Worm (Caenorhabditis elegans): ENCODE measurements around the gene str-228.

Gene str-228

DNA sequence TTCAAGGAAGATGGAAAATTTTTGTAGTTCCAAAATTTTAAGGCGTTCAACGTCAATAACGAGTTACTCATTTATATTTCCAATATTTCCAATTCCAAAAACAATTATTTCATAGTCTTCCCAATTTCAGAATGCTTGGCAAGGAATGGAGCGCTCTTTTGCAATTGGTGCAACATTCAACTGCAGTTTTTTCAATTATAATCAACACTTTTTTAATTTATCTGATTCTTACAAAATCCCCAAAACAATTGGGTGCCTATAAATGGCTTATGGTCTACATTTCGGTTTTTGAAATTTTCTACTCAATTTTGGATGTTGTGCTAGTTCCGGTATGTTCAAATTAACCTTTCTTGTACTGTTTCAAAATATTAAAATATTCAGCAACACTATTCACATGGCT is 2.3 kb upstream of the str-228 start, which contains the start of gene str-225:
Gene str-225 (plus strand): TSS at position 132 of the 400 bp plus-strand sequence.
- no peak for TF ChIP-seq unc-62 (GFP tag; optimal IDR thresholded peaks at IDR 0.05)

DNA sequence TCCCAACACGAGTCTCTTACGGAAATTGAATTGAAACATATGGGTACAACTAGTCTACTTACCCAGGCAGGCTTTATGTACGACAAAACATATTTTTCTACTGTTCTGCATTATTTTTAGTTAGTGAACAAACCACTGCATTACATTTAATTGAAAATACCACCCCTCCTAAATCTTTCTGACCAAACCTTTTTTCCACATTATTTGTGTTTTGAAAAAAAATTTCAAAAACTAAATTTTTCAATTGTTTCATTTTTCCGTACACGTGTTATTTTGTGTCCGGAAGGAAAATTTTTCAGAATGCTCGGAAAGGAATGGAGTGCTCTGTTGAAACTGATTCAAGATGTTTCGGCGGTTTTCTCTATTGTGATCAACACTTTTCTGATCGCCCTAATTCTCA is 2.4 kb downstream of the str-228 start, which contains the start of gene str-226:
Gene str-226 (plus strand): TSS at position 301 of the 400 bp plus-strand sequence.
- no peak for TF ChIP-seq unc-62 (GFP tag; optimal IDR thresholded peaks at IDR 0.05)

DNA sequence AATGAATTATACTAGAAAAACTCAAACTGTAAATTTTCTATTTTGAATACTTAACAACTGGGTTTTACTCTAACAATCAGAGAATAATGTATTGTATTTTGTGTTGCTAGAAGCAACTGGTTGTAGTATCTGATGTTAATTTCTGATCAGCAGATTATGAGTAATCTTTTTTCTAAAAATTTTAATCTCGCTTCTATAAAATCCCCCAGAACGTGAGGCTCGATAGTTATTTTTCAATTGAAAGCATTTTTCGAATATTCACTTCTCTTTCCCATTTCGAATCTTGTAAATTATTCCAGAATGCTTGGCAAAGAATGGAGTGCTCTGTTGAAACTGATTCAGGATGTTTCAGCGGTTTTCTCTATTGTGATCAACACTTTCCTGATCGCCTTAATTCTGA is 7.9 kb downstream of the str-228 start, which contains the start of gene str-227:
Gene str-227 (plus strand): TSS at position 301 of the 400 bp plus-strand sequence.
- no peak for TF ChIP-seq unc-62 (GFP tag; optimal IDR thresholded peaks at IDR 0.05)

DNA sequence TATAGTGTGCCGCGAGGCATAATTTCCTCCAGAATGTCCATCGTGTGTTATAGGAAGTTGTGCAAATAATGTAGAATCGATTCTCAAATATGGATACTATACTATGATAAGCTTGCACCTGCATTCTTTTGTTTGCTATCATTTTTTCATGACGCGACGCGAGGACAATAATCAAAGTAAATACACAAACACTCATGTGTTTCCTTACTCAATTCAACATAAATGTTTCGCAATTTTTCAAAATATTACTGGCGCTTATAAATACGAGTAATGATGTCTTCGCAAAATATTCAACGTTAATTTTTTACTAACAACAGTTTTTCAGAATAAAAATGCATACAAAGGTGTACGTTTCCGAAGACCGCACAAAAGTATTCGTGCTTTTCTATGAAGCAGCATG is 13.3 kb downstream of the str-228 start, which contains the start of gene irg-1:
Gene irg-1 (plus strand): TSS at position 326 of the 400 bp plus-strand sequence.
- TF ChIP-seq unc-62 (GFP tag; optimal IDR thresholded peaks at IDR 0.05), result no peak

DNA sequence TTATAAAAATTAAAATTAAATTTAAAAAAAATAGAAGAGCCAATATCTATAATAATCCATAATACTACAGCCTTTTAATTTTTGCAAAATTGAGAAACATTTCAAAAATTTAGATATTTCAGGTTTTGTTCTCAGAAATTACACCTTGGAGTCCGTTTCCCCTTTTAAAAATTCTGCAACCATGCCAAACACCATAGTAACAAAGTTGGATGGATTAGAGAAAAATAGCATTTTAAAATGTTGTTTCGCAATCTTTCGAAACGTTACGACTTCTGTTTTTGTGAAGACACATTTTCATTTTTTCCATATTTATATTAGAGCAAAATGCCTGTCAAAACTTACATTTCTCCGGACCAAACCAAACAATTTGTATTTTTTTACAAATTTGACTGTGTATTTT is 15.0 kb downstream of the str-228 start, which contains the start of gene T24A6.7:
Gene T24A6.7 (plus strand): TSS at position 301 of the 400 bp plus-strand sequence.
- no peak for TF ChIP-seq unc-62 (GFP tag; optimal IDR thresholded peaks at IDR 0.05)

DNA sequence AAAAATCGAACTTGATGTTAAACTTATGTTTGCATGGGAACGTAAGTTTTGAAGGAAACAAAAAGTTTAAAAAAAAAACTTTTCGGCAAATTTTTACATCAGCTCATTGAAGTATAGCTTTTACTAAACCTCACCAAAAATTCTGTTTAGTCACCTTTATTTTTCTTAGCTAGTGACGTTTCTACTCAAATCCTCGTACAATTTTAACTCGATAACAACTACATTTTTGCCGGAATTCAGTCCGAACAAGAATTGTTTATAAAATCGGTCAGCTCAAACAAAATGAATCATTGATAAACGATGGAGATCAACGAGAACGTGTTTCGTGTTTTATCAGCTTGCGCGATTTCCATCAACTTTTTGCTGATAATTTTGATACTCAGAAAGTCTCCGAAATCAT is 16.9 kb downstream of the str-228 start, which contains the start of gene str-260:
Gene str-260 (plus strand): TSS at position 301 of the 400 bp plus-strand sequence.
- TF ChIP-seq unc-62 (GFP tag; optimal IDR thresholded peaks at IDR 0.05), result no peak

DNA sequence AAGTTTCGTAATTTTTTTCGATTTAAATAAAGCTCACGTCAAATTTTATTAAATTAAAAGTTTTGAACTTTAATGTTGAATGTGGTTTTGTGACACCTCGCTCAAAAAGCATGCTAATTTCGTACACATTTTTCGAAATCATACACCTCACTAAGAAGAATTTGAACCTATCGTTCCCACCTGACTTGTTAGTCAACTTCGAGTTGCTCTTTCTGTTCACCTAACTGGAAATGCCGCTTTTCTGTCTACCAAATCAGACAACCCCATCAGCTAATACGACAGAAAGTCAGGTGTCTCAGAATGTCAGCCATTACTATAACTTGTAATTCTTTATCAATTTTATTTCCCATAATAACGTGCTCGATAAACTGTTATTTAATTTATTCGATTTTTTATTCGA is 20.4 kb downstream of the str-228 start, which contains the start of gene srbc-66:
Gene srbc-66 (plus strand): TSS at position 301 of the 400 bp plus-strand sequence.
- TF ChIP-seq unc-62 (GFP tag; optimal IDR thresholded peaks at IDR 0.05), result no peak

DNA sequence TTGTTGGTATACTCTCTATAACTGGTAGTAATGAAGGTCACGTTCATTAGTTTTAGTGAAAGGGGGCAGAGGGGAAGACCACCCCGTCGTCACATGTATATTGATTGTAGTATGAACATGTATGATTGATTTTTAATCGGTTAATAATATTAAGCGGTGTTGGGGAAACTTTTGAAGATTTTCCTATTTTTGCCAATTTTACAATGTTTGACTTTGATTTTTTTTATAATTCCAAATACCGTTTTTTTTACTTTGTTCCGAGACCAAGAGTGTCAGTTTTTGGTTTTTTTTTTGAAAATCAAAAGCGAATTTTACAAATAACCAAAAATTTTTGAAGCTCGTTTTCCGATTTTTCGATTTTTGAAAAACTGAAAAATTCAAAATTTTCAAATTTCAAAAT is 25.3 kb downstream of the str-228 start, which contains the start of gene nhr-221:
Gene nhr-221 (minus strand): TSS at position 101 of the 400 bp plus-strand sequence.
- no peak for TF ChIP-seq unc-62 (GFP tag; optimal IDR thresholded peaks at IDR 0.05)

DNA sequence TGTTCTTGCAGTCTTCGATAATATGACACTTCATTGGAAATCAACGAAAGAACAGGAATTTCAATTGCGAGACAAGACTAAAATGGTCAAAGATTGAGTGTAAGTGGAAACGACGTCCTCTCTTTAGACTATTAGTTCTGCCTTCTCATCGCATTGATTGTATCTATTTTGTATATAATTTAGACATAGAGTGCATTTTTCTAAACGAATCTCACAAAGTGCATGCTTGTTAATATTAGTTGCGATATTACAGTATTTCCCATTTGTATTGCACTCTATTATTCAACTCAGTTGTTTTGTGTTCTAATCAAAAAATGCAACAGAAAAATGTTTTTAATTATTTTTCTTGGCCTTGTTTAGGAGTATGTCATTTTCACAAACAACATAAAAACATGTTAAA is 28.3 kb downstream of the str-228 start, which contains the start of gene nhr-93:
Gene nhr-93 (minus strand): TSS at position 101 of the 400 bp plus-strand sequence.
- TF ChIP-seq unc-62 (GFP tag; optimal IDR thresholded peaks at IDR 0.05), result no peak

DNA sequence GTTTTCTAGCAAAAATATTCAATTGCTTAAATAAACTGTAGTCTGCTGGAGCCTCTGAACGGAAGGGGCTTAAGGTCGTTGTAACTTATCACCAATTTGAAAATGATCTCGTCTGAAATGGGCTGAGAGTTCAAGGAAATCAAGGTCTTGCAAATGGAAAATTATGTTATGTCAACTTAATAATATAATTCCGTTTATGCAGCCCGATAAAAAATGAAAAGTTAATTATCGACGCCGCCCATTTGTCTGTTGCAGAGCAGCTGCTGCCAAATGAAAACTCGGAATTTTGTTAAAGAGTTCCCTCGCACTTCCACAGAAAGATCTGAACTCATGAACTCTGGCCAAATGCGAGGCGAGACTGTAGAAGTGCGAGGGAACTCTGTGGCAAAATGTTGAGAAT is 31.1 kb downstream of the str-228 start, which contains the start of gene srbc-67:
Gene srbc-67 (minus strand): TSS at position 101 of the 400 bp plus-strand sequence.
- TF ChIP-seq unc-62 (GFP tag; optimal IDR thresholded peaks at IDR 0.05), result no peak

DNA sequence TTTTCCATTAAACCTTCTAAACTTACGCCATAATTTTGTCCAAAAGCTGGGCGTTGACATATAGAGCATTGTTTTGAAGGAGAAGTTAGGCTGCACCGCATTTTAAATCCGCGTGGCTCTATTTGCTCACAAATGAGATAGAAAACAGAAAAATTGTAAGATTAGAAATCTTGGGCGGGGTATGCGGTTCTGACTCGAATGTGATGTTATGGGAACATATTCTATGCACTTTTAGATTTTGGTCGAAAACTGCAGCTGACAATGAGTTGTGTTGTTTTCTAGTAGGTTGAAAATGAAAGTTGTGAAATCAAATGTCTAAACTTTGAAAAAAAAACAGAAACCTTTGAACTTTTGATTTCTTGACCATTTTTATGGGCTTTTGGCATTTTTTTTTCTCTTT is 33.4 kb downstream of the str-228 start, which contains the start of gene nhr-222:
Gene nhr-222 (minus strand): TSS at position 101 of the 400 bp plus-strand sequence.
- TF ChIP-seq unc-62 (GFP tag; optimal IDR thresholded peaks at IDR 0.05), result no peak

DNA sequence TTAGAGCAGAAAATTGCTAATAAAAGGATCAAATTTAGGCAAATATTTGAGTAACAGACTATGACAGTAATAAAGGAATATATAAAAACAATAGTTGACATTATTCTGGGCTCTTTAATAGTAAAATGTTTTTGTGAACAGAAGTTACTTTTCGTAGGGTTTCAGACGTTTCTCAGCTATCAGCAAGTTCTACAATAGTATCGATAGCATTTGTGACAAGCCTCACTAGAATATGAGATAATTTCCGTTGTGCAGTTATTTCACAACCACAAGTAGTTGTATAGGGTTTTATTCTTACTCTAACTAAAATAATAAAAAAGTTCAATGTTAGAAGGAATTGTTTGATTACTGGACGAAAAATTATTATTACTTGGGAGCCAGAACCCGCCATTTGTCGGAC is 36.5 kb downstream of the str-228 start, which contains the start of gene srbc-68:
Gene srbc-68 (minus strand): TSS at position 101 of the 400 bp plus-strand sequence.
- TF ChIP-seq unc-62 (GFP tag; optimal IDR thresholded peaks at IDR 0.05), result no peak

DNA sequence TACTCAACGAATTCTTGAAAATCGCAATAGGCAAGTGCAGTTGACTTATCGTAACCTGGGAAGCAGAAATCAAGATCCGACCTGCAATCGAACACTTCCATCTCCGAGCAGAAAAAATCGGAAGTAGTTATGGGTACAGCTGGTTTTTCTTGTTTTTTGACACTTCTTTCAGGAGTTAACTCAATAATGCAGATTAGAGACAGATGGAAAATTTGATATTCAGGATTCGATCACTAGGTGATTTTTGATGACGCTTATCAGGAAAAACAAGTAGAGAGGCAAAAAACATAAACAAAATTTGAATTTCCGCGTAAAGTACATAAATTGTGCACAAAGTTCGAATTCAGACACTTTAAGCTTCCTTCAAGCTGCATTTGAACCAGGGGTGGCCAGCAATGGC is 38.8 kb downstream of the str-228 start, which contains the start of gene srw-130:
Gene srw-130 (minus strand): TSS at position 101 of the 400 bp plus-strand sequence.
- no peak for TF ChIP-seq unc-62 (GFP tag; optimal IDR thresholded peaks at IDR 0.05)

DNA sequence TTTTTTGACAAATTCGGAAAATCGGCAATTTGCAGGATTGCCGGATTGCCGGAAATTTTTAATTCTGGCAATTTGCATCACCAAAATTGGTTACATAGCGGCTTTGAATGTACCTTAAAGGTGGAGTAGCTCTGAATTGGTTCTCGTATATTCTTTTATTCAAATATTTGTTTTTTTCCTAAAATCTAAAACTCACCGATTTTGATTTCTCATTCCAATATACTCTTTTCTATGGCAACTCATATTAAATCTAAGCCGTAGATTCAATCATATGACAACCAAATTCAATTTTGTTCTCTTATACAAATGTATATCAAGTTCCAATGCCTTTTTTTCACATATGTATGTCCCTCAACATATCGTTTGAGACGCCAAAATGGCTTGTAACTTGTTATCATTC is 39.6 kb downstream of the str-228 start, which contains the start of gene sri-21:
Gene sri-21 (plus strand): TSS at position 301 of the 400 bp plus-strand sequence.
- no peak for TF ChIP-seq unc-62 (GFP tag; optimal IDR thresholded peaks at IDR 0.05)

DNA sequence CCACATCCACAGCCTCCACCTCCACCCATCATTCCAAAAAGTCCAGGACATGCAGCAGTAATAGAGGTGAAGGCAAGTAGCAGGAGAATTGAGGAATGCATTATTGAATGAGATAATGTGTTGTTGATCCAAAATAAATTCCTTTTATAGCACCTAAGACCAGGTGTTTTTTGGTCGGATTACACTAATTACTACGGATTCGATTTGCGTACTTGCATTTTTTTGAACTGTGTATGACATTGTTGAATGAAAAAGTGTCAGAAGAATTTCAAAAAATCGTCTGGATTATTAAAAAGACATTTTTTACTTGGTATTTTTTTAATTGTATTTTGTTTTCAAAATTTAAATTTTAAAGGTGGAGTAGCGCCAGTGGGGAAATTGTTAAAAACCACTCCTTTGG is 41.8 kb downstream of the str-228 start, which contains the start of gene grl-28:
Gene grl-28 (minus strand): TSS at position 101 of the 400 bp plus-strand sequence.
- no peak for TF ChIP-seq unc-62 (GFP tag; optimal IDR thresholded peaks at IDR 0.05)

DNA sequence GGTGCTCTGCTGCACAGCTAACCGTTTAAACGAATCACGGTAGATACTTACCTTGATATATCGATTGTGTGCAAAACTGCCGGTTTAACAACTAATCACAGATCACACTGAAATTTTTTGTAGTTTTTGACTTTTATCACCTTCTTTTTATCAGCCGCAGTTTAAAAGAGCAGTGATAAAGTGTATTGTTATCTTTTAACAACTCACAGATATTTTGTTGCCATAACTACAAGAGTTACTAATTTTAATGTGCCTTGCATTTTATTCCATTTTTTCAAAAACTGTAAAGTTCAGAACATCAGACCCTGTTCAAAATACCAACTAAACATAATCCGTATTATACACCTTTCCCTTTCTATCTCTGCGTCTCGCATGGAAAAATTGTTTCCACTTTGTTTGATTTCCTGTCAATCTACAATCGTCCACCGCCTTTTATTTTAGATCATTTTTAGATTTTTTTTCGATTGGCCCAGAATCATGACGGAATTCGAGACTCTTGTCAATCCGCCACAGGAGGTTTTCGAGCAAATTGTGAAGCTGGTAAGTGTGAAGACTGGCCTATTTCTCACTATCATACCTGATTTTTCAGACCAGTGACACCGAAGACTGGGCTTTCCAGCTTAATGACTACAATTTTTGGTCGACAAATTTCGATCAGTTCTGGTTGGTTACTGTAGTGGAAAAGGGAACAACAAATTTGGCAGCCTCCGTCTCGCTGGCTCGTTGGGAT is 42.9 kb downstream of the str-228 start, which contains the start of gene T24A6.20:
Gene T24A6.20 (plus strand): TSS at position 395 of the 730 bp plus-strand sequence.
- TF ChIP-seq unc-62 (GFP tag; optimal IDR thresholded peaks at IDR 0.05), result no peak

Data from whole organism, dauer.